Worm (Caenorhabditis elegans): ENCODE results near the gene cal-1.

The cal-1 gene

ce11 chrV:12549604-12550003 is 32.6 kb upstream of the cal-1 start:
- TF ChIP-seq daf-12 (tag; optimal IDR thresholded peaks at IDR 0.05) (no peak), lim-7 (GFP tag; IDR thresholded peaks at IDR 0.05) (0 out of 2 replicates have a peak, but pooled peaks have one; percentile 20), set-16 (GFP tag; IDR thresholded peaks at IDR 0.05) (no peak), ztf-7 (tag; optimal IDR thresholded peaks at IDR 0.05) (no peak), unc-62 (GFP tag; optimal IDR thresholded peaks at IDR 0.05 in 1 of 2) (peak in 1 of 2 experiments; percentile 39), unc-62 (tag; optimal IDR thresholded peaks at IDR 0.05) (no peak), unc-130 (GFP tag; optimal IDR thresholded peaks at IDR 0.05) (no peak), rbr-2 (tag; optimal IDR thresholded peaks at IDR 0.05) (no peak), aha-1 (tag) (peak; percentile 68), nhr-6 (tag; optimal IDR thresholded peaks at IDR 0.05) (peak; percentile 29), dve-1 (tag; optimal IDR thresholded peaks at IDR 0.05; ENCODE audit: insufficient read depth) (no peak), ama-1 (optimal IDR thresholded peaks at IDR 0.05) (peak; percentile 71), madf-9 (GFP tag; conservative IDR thresholded peaks at IDR 0.05) (no peak), egl-43 (GFP tag; IDR thresholded peaks at IDR 0.05) (0 out of 2 replicates have a peak, but pooled peaks have one; percentile 26), spr-3 (GFP tag; optimal IDR thresholded peaks at IDR 0.05) (peak; percentile 18), dmd-8 (GFP tag; IDR thresholded peaks at IDR 0.05) (no peak), Y75B8A.6 (GFP tag; IDR thresholded peaks at IDR 0.05) (no peak), ceh-32 (tag; optimal IDR thresholded peaks at IDR 0.05; ENCODE audit: poor library complexity) (no peak), mxl-2 (GFP tag; conservative IDR thresholded peaks at IDR 0.05) (no peak), nhr-76 (tag; optimal IDR thresholded peaks at IDR 0.05) (no peak)

- TF ChIP-seq snpc-4 (tag; optimal IDR thresholded peaks at IDR 0.05) (no peak), nhr-237 (tag; optimal IDR thresholded peaks at IDR 0.05) (no peak), mxl-3 (GFP tag; optimal IDR thresholded peaks at IDR 0.05) (peak; percentile 11), dmd-9 (GFP tag; IDR thresholded peaks at IDR 0.05) (no peak), lsy-2 (tag; optimal IDR thresholded peaks at IDR 0.05) (no peak), zfp-3 (GFP tag; conservative IDR thresholded peaks at IDR 0.05) (peak; percentile 74; the same call in 1 of the 2 replicates), aha-1 (tag) (peak; percentile 93), nhr-41 (GFP tag; IDR thresholded peaks at IDR 0.05) (no peak), nhr-77 (tag; optimal IDR thresholded peaks at IDR 0.05) (peak; percentile 14), F49E8.2 (tag; optimal IDR thresholded peaks at IDR 0.05; ENCODE audit: borderline replicate concordance) (no peak), madf-5 (GFP tag; IDR thresholded peaks at IDR 0.05) (no peak), nhr-11 (tag; optimal IDR thresholded peaks at IDR 0.05) (no peak), lir-3 (tag; optimal IDR thresholded peaks at IDR 0.05) (no peak), daf-19 (GFP tag; conservative IDR thresholded peaks at IDR 0.05) (no peak), ztf-11 (tag; optimal IDR thresholded peaks at IDR 0.05) (no peak), mep-1 (tag; optimal IDR thresholded peaks at IDR 0.05) (peak; percentile 14), nhr-6 (tag; optimal IDR thresholded peaks at IDR 0.05) (peak; percentile 4), T20F7.1 (GFP tag; optimal IDR thresholded peaks at IDR 0.05) (no peak), mxl-2 (GFP tag; conservative IDR thresholded peaks at IDR 0.05) (no peak), nhr-102 (tag; optimal IDR thresholded peaks at IDR 0.05) (peak; percentile 54), nhr-48 (tag; optimal IDR thresholded peaks at IDR 0.05) (no peak), nhr-76 (tag; optimal IDR thresholded peaks at IDR 0.05) (no peak), aly-2 (tag; optimal IDR thresholded peaks at IDR 0.05) (no peak), egl-43 (GFP tag; IDR thresholded peaks at IDR 0.05) (no peak), hlh-30 (tag; optimal IDR thresholded peaks at IDR 0.05; ENCODE audit: insufficient read depth) (no peak), hlh-11 (tag; optimal IDR thresholded peaks at IDR 0.05) (peak; percentile 46), vab-7 (GFP tag; IDR thresholded peaks at IDR 0.05) (no peak), unc-39 (tag; optimal IDR thresholded peaks at IDR 0.05) (no peak), jun-1 (tag; optimal IDR thresholded peaks at IDR 0.05) (no peak), Y5F2A.4 (GFP tag; optimal IDR thresholded peaks at IDR 0.05) (no peak), dmd-6 (GFP tag; IDR thresholded peaks at IDR 0.05) (no peak), pqm-1 (tag; optimal IDR thresholded peaks at IDR 0.05) (no peak), nhr-111 (GFP tag; optimal IDR thresholded peaks at IDR 0.05) (no peak), dpl-1 (GFP tag; optimal IDR thresholded peaks at IDR 0.05) (no peak), D1046.2 (GFP tag; IDR thresholded peaks at IDR 0.05) (no peak), nhr-28 (tag; optimal IDR thresholded peaks at IDR 0.05) (peak; percentile 55), T26A8.4 (GFP tag; IDR thresholded peaks at IDR 0.05) (peak; percentile 90)
These were observed 31.8 kb upstream of the cal-1 start for ce11 chrV:12548830-12549229.

All from whole organism, L4 larva.